Worm (Caenorhabditis elegans): ENCODE data around the gene mtr-4.

DNA sequence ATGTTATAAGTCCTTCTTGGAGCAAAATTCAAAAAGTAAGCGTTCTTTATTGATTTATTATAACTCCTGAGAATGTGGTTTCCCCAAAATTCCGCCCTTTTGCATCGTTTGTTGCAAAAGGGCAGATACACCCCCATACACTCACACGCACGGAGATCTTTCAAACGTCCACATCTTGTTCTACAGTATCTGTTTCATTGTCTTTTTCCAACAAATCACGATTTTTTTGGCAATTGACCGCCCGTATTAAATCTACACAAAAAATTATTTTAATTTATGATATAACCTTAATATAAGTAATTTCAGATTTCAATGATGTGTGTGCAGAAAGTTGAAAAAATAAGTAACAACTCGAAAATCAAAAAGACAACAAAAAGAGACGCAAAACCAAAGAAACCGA, 36.0 kb upstream of the mtr-4 start, which contains the start of gene T13F2.4:
- TF ChIP-seq hmg-4 (GFP tag; optimal IDR thresholded peaks at IDR 0.05) (no peak), tbx-37 (GFP tag; conservative IDR thresholded peaks at IDR 0.05) (no peak), sea-1 (GFP tag; conservative IDR thresholded peaks at IDR 0.05) (no peak), aly-1 (tag; optimal IDR thresholded peaks at IDR 0.05) (no peak), tbx-11 (GFP tag; IDR thresholded peaks at IDR 0.05) (no peak), ama-1 (optimal IDR thresholded peaks at IDR 0.05) (no peak)
